Fruit fly (Drosophila melanogaster) whole organism, embryonic: ENCODE data around the gene CG31525.
A peak's percentile ranks its signal among the peaks of the same experiment; 100 is the strongest.

Experiments
- Atf-2 ChIP-seq: fragments of 200-800 bp; sonication (Bioruptor generic); optimal IDR thresholded peaks from 2 replicates; lab custom pipeline; 2016; ENCODE audit warnings: missing biosample characterization, missing genetic modification characterization
- Atf3 ChIP-seq: fragments of 200-800 bp; sonication (Bioruptor generic); optimal IDR thresholded peaks from 3 replicates; lab custom pipeline; 2016; ENCODE audit warnings: missing biosample characterization, missing genetic modification characterization
- Blimp-1 ChIP-seq: fragments of 200-800 bp; sonication (Bioruptor generic); optimal IDR thresholded peaks from 3 replicates; lab custom pipeline; 2018; ENCODE audit warnings: missing biosample characterization, missing genetic modification characterization, mild to moderate bottlenecking, moderate library complexity, missing genetic modification reagents
- BtbVII ChIP-seq: fragments of 200-800 bp; sonication (Bioruptor generic); optimal IDR thresholded peaks from 3 replicates; lab custom pipeline; 2017; ENCODE audit warnings: missing biosample characterization, mild to moderate bottlenecking, missing genetic modification characterization
- CG1024 ChIP-seq: fragments of 200-800 bp; sonication (Bioruptor generic); IDR thresholded peaks from 2 replicates; pipeline ENCODE4 v1.3.6; 2022; ENCODE audit warnings: missing biosample characterization, missing genetic modification characterization
- CG10959 ChIP-seq: fragments of 200-800 bp; sonication (Bioruptor generic); IDR thresholded peaks from 2 replicates; pipeline ENCODE4 v1.3.6; 2022; ENCODE audit warnings: missing biosample characterization, missing genetic modification characterization
- CG11085 ChIP-seq: fragments of 200-800 bp; sonication (Bioruptor generic); IDR thresholded peaks from 2 replicates; pipeline ENCODE4 v1.3.6; 2022; ENCODE audit warnings: missing biosample characterization, missing genetic modification characterization
- CG11093 ChIP-seq: fragments of 200-800 bp; sonication (Bioruptor generic); IDR thresholded peaks from 3 replicates; pipeline ENCODE4 v1.3.6; 2022; ENCODE audit warnings: missing biosample characterization, missing genetic modification characterization
- CG11504 ChIP-seq: fragments of 200-800 bp; sonication (Bioruptor generic); optimal IDR thresholded peaks from 3 replicates; lab custom pipeline; 2019; ENCODE audit warnings: missing biosample characterization, mild to moderate bottlenecking, missing genetic modification characterization, moderate library complexity
- CG11723 ChIP-seq: fragments of 200-800 bp; sonication (Bioruptor generic); optimal IDR thresholded peaks from 2 replicates; lab custom pipeline; 2017; ENCODE audit warnings: missing biosample characterization, mild to moderate bottlenecking, missing genetic modification characterization
- CG14710 ChIP-seq: fragments of 200-800 bp; sonication (Bioruptor generic); optimal IDR thresholded peaks from 3 replicates; lab custom pipeline; 2019; ENCODE audit warnings: missing biosample characterization, mild to moderate bottlenecking, missing genetic modification characterization, moderate library complexity
- CG15269 ChIP-seq: fragments of 200-800 bp; sonication (Bioruptor generic); optimal IDR thresholded peaks from 2 replicates; lab custom pipeline; 2018; ENCODE audit warnings: missing biosample characterization, mild to moderate bottlenecking, missing genetic modification characterization, moderate library complexity
- CG15479 ChIP-seq: fragments of 200-800 bp; sonication (Bioruptor generic); optimal IDR thresholded peaks from 3 replicates; lab custom pipeline; 2019; ENCODE audit warnings: missing biosample characterization, mild to moderate bottlenecking, missing genetic modification characterization, moderate library complexity
- CG16863 ChIP-seq: fragments of 200-800 bp; sonication (Bioruptor generic); optimal IDR thresholded peaks from 3 replicates; lab custom pipeline; 2016; ENCODE audit warnings: missing biosample characterization, missing genetic modification characterization
- CG3838 ChIP-seq: fragments of 200-800 bp; sonication (Bioruptor generic); optimal IDR thresholded peaks from 3 replicates; lab custom pipeline; 2016; ENCODE audit warnings: missing biosample characterization, missing genetic modification characterization
- CG5180 ChIP-seq: fragments of 200-800 bp; sonication (Bioruptor generic); optimal IDR thresholded peaks from 3 replicates; lab custom pipeline; 2017; ENCODE audit warnings: missing biosample characterization, missing genetic modification characterization, mild to moderate bottlenecking, moderate library complexity, missing genetic modification reagents
- CG5245 ChIP-seq: fragments of 200-800 bp; sonication (Bioruptor generic); optimal IDR thresholded peaks from 3 replicates; lab custom pipeline; 2016; ENCODE audit warnings: missing biosample characterization, missing genetic modification characterization
- CG6272 ChIP-seq: fragments of 200-800 bp; sonication (Bioruptor generic); IDR thresholded peaks from 2 replicates; pipeline ENCODE4 v1.3.6; 2022; ENCODE audit warnings: missing biosample characterization, missing genetic modification characterization
- CG8388 ChIP-seq: fragments of 200-800 bp; sonication (Bioruptor generic); optimal IDR thresholded peaks from 2 replicates; lab custom pipeline; 2019; ENCODE audit warnings: missing biosample characterization, mild to moderate bottlenecking, missing genetic modification characterization, moderate library complexity
- CG9609 ChIP-seq: fragments of 200-800 bp; sonication (Bioruptor generic); optimal IDR thresholded peaks from 3 replicates; lab custom pipeline; 2016; ENCODE audit warnings: missing biosample characterization, missing genetic modification characterization
- CTCF ChIP-seq: fragments of 200-800 bp; sonication (Bioruptor generic); optimal IDR thresholded peaks from 2 replicates; lab custom pipeline; 2017; ENCODE audit warnings: missing biosample characterization, mild to moderate bottlenecking, missing genetic modification characterization, moderate library complexity
- CrebB ChIP-seq: fragments of 200-800 bp; sonication (Bioruptor generic); optimal IDR thresholded peaks from 3 replicates; lab custom pipeline; 2018; ENCODE audit warnings: missing biosample characterization, mild to moderate bottlenecking, missing genetic modification characterization
- Elba2 ChIP-seq: fragments of 200-800 bp; sonication (Bioruptor generic); optimal IDR thresholded peaks from 3 replicates; lab custom pipeline; 2016; ENCODE audit warnings: missing biosample characterization, missing genetic modification characterization
- HLHmδ ChIP-seq: fragments of 200-800 bp; sonication (Bioruptor generic); optimal IDR thresholded peaks from 2 replicates; lab custom pipeline; 2018; ENCODE audit warnings: missing biosample characterization, mild to moderate bottlenecking, missing genetic modification characterization, moderate library complexity
- Lim3 ChIP-seq: fragments of 200-800 bp; sonication (Bioruptor generic); IDR thresholded peaks from 2 replicates; pipeline ENCODE4 v1.3.6; 2022; ENCODE audit warnings: missing biosample characterization, missing genetic modification characterization
- Lpt ChIP-seq: fragments of >200 bp; optimal IDR thresholded peaks from 2 replicates; lab custom pipeline; 2018; ENCODE audit warnings: missing biosample characterization, missing genetic modification characterization
- NC2α ChIP-seq: fragments of 200-800 bp; sonication (Bioruptor generic); optimal IDR thresholded peaks from 2 replicates; lab custom pipeline; 2016; ENCODE audit warnings: missing biosample characterization, missing genetic modification characterization
- Nf-YA ChIP-seq: fragments of 200-800 bp; sonication (Bioruptor generic); IDR thresholded peaks from 2 replicates; pipeline ENCODE4 v1.3.6; 2022; ENCODE audit warnings: missing biosample characterization, missing genetic modification characterization
- Opbp ChIP-seq: fragments of 200-800 bp; sonication (Bioruptor generic); IDR thresholded peaks from 3 replicates; pipeline ENCODE4 v1.3.6; 2022; ENCODE audit warnings: missing biosample characterization, missing genetic modification characterization; ENCODE audit not compliant: partially characterized antibody
- Sry-δ ChIP-seq: fragments of 200-800 bp; sonication (Bioruptor generic); optimal IDR thresholded peaks from 2 replicates; lab custom pipeline; 2016; ENCODE audit warnings: missing biosample characterization, missing genetic modification characterization
- Ssrp ChIP-seq: fragments of 200-800 bp; sonication (Bioruptor generic); optimal IDR thresholded peaks from 2 replicates; lab custom pipeline; 2018; ENCODE audit warnings: missing biosample characterization, mild to moderate bottlenecking, missing genetic modification characterization, moderate library complexity
- Stat92E ChIP-seq, 3 experiments: fragments of >200 bp in 2 of 3; fragments of 200-800 bp in 1 of 3; sonication (Bioruptor generic) in 1 of 3; optimal IDR thresholded peaks; 2 replicates each; lab custom pipeline; 2017 to 2019; ENCODE audit warnings: missing biosample characterization in 3 of 3, missing genetic modification characterization in 3 of 3, mild to moderate bottlenecking in 1 of 3, moderate library complexity in 1 of 3
- al ChIP-seq: fragments of 200-800 bp; sonication (Bioruptor generic); IDR thresholded peaks from 2 replicates; pipeline ENCODE4 v1.3.6; 2022; ENCODE audit warnings: missing biosample characterization, missing genetic modification characterization
- bowl ChIP-seq: fragments of 200-800 bp; sonication (Bioruptor generic); IDR thresholded peaks from 2 replicates; pipeline ENCODE4 v1.3.6; 2022; ENCODE audit warnings: missing biosample characterization, missing genetic modification characterization
- btn ChIP-seq: fragments of 200-800 bp; sonication (Bioruptor generic); optimal IDR thresholded peaks from 2 replicates; lab custom pipeline; 2016; ENCODE audit warnings: missing biosample characterization, missing genetic modification characterization
- chn ChIP-seq: fragments of 200-800 bp; sonication (Bioruptor generic); optimal IDR thresholded peaks from 2 replicates; lab custom pipeline; 2016; ENCODE audit warnings: missing biosample characterization, missing genetic modification characterization
- cwo ChIP-seq: fragments of 200-800 bp; sonication (Bioruptor generic); optimal IDR thresholded peaks from 3 replicates; lab custom pipeline; 2017; ENCODE audit warnings: missing biosample characterization, missing genetic modification characterization, mild to moderate bottlenecking, moderate library complexity, missing genetic modification reagents
- disco-r ChIP-seq: fragments of 200-800 bp; sonication (Bioruptor generic); optimal IDR thresholded peaks from 2 replicates; lab custom pipeline; 2016; ENCODE audit warnings: missing biosample characterization, missing genetic modification characterization
- fd96Cb ChIP-seq: fragments of 200-800 bp; sonication (Bioruptor generic); optimal IDR thresholded peaks from 2 replicates; lab custom pipeline; 2018; ENCODE audit warnings: missing biosample characterization, mild to moderate bottlenecking, missing genetic modification characterization, moderate library complexity
- gce ChIP-seq: fragments of 200-800 bp; sonication (Bioruptor generic); IDR thresholded peaks from 3 replicates; pipeline ENCODE4 v1.3.6; 2022; ENCODE audit warnings: missing biosample characterization, missing genetic modification characterization
- gro ChIP-seq: fragments of 200-800 bp; sonication (Bioruptor generic); optimal IDR thresholded peaks from 2 replicates; lab custom pipeline; 2016; ENCODE audit warnings: missing biosample characterization, missing genetic modification characterization
- hb ChIP-seq: fragments of 200-800 bp; sonication (Bioruptor generic); IDR thresholded peaks from 3 replicates; pipeline ENCODE4 v1.3.6; 2022; ENCODE audit warnings: missing biosample characterization, missing genetic modification characterization; ENCODE audit not compliant: partially characterized antibody
- hth ChIP-seq: fragments of >200 bp; optimal IDR thresholded peaks from 2 replicates; lab custom pipeline; 2017; ENCODE audit warnings: inconsistent platforms
- lbe ChIP-seq: fragments of 200-800 bp; sonication (Bioruptor generic); optimal IDR thresholded peaks from 2 replicates; lab custom pipeline; 2016; ENCODE audit warnings: missing biosample characterization, mild to moderate bottlenecking, missing genetic modification characterization
- otp ChIP-seq: fragments of 200-800 bp; sonication (Bioruptor generic); IDR thresholded peaks from 3 replicates; pipeline ENCODE4, ENCODE4 v1.3.6; 2022; ENCODE audit warnings: missing biosample characterization, missing genetic modification characterization
- peb ChIP-seq: fragments of 200-800 bp; sonication (Bioruptor generic); IDR thresholded peaks from 2 replicates; pipeline ENCODE4 v1.3.6; 2022; ENCODE audit warnings: missing biosample characterization, missing genetic modification characterization
- sc ChIP-seq, 3 experiments: fragments of >200 bp in 2 of 3; fragments of 200-800 bp in 1 of 3; sonication (Bioruptor generic) in 1 of 3; optimal IDR thresholded peaks; 2 replicates in 2 of 3; 3 replicates in 1 of 3; lab custom pipeline; 2017; ENCODE audit warnings: mild to moderate bottlenecking in 1 of 3, missing biosample characterization in 1 of 3, missing genetic modification characterization in 1 of 3, missing genetic modification reagents in 1 of 3
- sna ChIP-seq: fragments of 200-800 bp; sonication (Bioruptor generic); IDR thresholded peaks from 2 replicates; pipeline ENCODE4 v1.3.6; 2022; ENCODE audit warnings: missing biosample characterization, missing genetic modification characterization; ENCODE audit not compliant: partially characterized antibody
- wdn ChIP-seq: fragments of 200-800 bp; sonication (Bioruptor generic); IDR thresholded peaks from 2 replicates; pipeline ENCODE4 v1.3.6; 2022; ENCODE audit warnings: missing biosample characterization, missing genetic modification characterization

The CG31525 gene

DNA sequence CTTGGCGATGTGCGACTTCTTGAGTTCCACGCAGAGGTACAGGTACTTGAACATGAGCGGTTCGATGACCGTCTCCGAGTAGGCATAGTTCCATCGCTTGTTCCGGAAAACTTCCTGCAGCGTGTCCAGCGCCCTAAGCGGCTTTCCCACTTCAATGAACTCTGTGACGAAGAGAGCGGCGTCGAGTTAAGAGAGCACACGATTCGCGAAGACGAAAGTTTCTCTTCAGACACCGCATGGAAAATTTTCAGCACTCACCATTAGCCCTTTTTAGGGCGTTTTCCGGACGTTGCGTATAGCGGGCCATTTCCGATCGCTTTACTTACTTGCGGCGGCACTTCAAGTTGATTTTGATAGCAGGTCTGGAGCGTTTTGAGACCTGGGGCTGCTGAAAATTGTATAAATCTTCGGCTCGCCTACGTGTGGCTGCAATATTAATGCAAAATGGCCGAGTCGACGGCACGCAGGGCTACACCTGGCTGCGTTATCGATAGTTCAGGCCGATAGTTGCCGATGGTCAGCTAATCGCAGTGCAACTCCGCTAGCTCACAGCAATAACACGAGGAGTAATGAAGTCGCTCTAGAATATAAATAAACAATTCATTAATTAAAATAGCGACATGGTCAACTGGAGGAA, 6.7 kb downstream of the CG31525 start, which contains the start of the genes eIF3a and CG1074 (continued):
- peak; percentile 59 for TF ChIP-seq CG11723
- peak; percentile 49 for TF ChIP-seq Atf-2 (GFP tag; lab: Kevin White, UChicago)
- peak; percentile 80 for TF ChIP-seq CG14710 (tag; lab: Kevin White, UChicago)
- no peak for TF ChIP-seq hth
- no peak for TF ChIP-seq CG3838 (GFP tag; lab: Kevin White, UChicago)
- TF ChIP-seq Blimp-1 (GFP tag; lab: Kevin White, UChicago), result no peak
- peak; percentile 54 for TF ChIP-seq CG6272
- no peak for TF ChIP-seq bowl (GFP tag; lab: Robert Waterston, UW)
- no peak for TF ChIP-seq Lpt (GFP tag; lab: Kevin White, UChicago)
- peak; percentile 21; the same call in 1 of the 2 replicates for TF ChIP-seq al (GFP tag; lab: Robert Waterston, UW)
- peak; percentile 15 for TF ChIP-seq Atf3 (GFP tag; lab: Kevin White, UChicago)
- peak; percentile 56 for TF ChIP-seq chn (GFP tag; lab: Kevin White, UChicago)
- TF ChIP-seq CG5180 (GFP tag; lab: Kevin White, UChicago), result no peak
- peak; percentile 75 for TF ChIP-seq gro (GFP tag; lab: Kevin White, UChicago)
- TF ChIP-seq otp (GFP tag; lab: Robert Waterston, UW), result peak; percentile 57; the same call in 2 of the 3 replicates
- TF ChIP-seq CG11504 (tag; lab: Kevin White, UChicago), result no peak
- TF ChIP-seq HLHmδ (GFP tag; lab: Kevin White, UChicago), result peak; percentile 92
- peak; percentile 13 for TF ChIP-seq CG15479 (GFP tag; lab: Kevin White, UChicago)
- peak; percentile 19 for TF ChIP-seq fd96Cb (tag; lab: Kevin White, UChicago)
- TF ChIP-seq Ssrp (tag; lab: Kevin White, UChicago), result peak; percentile 13
- TF ChIP-seq Sry-δ (GFP tag; lab: Kevin White, UChicago), result peak; percentile 91
- no peak for TF ChIP-seq wdn (GFP tag; lab: Robert Waterston, UW)
- peak; percentile 63; the same call in 1 of the 2 replicates for TF ChIP-seq CG11085 (GFP tag; lab: Robert Waterston, UW)
- no peak for TF ChIP-seq peb (GFP tag; lab: Robert Waterston, UW)
- TF ChIP-seq CrebB, result peak; percentile 70
- TF ChIP-seq sna (GFP tag; lab: Robert Waterston, UW), result peak; percentile 93
- TF ChIP-seq disco-r (GFP tag; lab: Kevin White, UChicago), result peak; percentile 35
- TF ChIP-seq CG10959 (GFP tag; lab: Robert Waterston, UW), result peak; percentile 41; the same call in 1 of the 2 replicates
- TF ChIP-seq Opbp, result peak; percentile 99
- peak; percentile 53 for TF ChIP-seq CG9609
- peak; percentile 35 for TF ChIP-seq CG5245
- TF ChIP-seq cwo (GFP tag; lab: Kevin White, UChicago), result peak; percentile 30
- TF ChIP-seq hb, result peak; percentile 97
- no peak for TF ChIP-seq CG8388 (GFP tag; lab: Kevin White, UChicago)
- TF ChIP-seq CG16863, result peak; percentile 32
- no peak for TF ChIP-seq CG15269
- 0 out of 2 replicates have a peak, but pooled peaks have one; percentile 41 for TF ChIP-seq Nf-YA (GFP tag; lab: Robert Waterston, UW)
- TF ChIP-seq CG11093 (GFP tag; lab: Robert Waterston, UW), result 0 out of 3 replicates have a peak, but pooled peaks have one; percentile 8
- TF ChIP-seq NC2α (GFP tag; lab: Kevin White, UChicago), result peak; percentile 54
- 0 out of 3 replicates have a peak, but pooled peaks have one; percentile 16 for TF ChIP-seq gce
- peak; percentile 22 for TF ChIP-seq btn (GFP tag; lab: Kevin White, UChicago)
- TF ChIP-seq CTCF (GFP tag; lab: Kevin White, UChicago), result peak; percentile 52
- TF ChIP-seq Stat92E (GFP tag; optimal IDR thresholded peaks at IDR 0.05; lab: Kevin White, UChicago), result peak in 1 of 3 experiments; percentile 56
- TF ChIP-seq CG1024 (GFP tag; lab: Robert Waterston, UW), result peak; percentile 68; the same call in 1 of the 2 replicates
- TF ChIP-seq lbe, result peak; percentile 64
- peak; percentile 73 for TF ChIP-seq BtbVII (GFP tag; lab: Kevin White, UChicago)
- TF ChIP-seq Elba2 (GFP tag; lab: Kevin White, UChicago), result peak; percentile 11
- TF ChIP-seq Lim3 (GFP tag; lab: Robert Waterston, UW), result no peak
- no peak for TF ChIP-seq sc (optimal IDR thresholded peaks at IDR 0.05; lab: Kevin White, UChicago)
- TF ChIP-seq sc (GFP tag; optimal IDR thresholded peaks at IDR 0.05; lab: Kevin White, UChicago), result no peak
